Worm (Caenorhabditis elegans) whole organism, mixed stage, embryonic: ENCODE data around the gene F38E1.6.

Experiments used
- M03D4.4 ChIP-seq: sonication (generic microtip); optimal IDR thresholded peaks from 2 replicates; lab custom pipeline; 2017; ENCODE audit warnings: mild to moderate bottlenecking, missing genetic modification characterization, missing compliant biosample characterization
- ceh-83 ChIP-seq: fragments of 200-800 bp; sonication (Bioruptor generic); optimal IDR thresholded peaks from 2 replicates; lab custom pipeline; 2018; ENCODE audit warnings: mild to moderate bottlenecking, missing genetic modification characterization, missing compliant biosample characterization
- ces-1 ChIP-seq: fragments of 150-350 bp; optimal IDR thresholded peaks from 2 replicates; lab custom pipeline; 2014; ENCODE audit warnings: missing biosample characterization, missing genetic modification reagents, missing genetic modification characterization
- elt-1 ChIP-seq: sonication (generic microtip); optimal IDR thresholded peaks from 2 replicates; lab custom pipeline; 2017; ENCODE audit warnings: missing genetic modification characterization, mild to moderate bottlenecking, missing compliant biosample characterization, antibody characterized with exemption, moderate library complexity, borderline replicate concordance; ENCODE audit not compliant: insufficient read depth
- elt-3 ChIP-seq: fragments of 150-350 bp; optimal IDR thresholded peaks from 2 replicates; lab custom pipeline; 2014; ENCODE audit warnings: missing biosample characterization, missing genetic modification characterization
- lin-13 ChIP-seq: fragments of 150-350 bp; optimal IDR thresholded peaks from 2 replicates; lab custom pipeline; 2014; ENCODE audit warnings: missing biosample characterization, missing genetic modification characterization
- nhr-12 ChIP-seq: fragments of 150-350 bp; optimal IDR thresholded peaks from 2 replicates; lab custom pipeline; 2014; ENCODE audit warnings: missing biosample characterization, missing genetic modification characterization
- nhr-237 ChIP-seq: fragments of 150-350 bp; optimal IDR thresholded peaks from 2 replicates; lab custom pipeline; 2014; ENCODE audit warnings: missing biosample characterization, missing genetic modification characterization
- nhr-76 ChIP-seq: sonication (generic microtip); optimal IDR thresholded peaks from 2 replicates; lab custom pipeline; 2017; ENCODE audit warnings: missing biosample characterization, missing genetic modification characterization
- snpc-4 ChIP-seq: fragments of 150-350 bp; optimal IDR thresholded peaks from 2 replicates; lab custom pipeline; 2014; ENCODE audit warnings: missing biosample characterization, missing genetic modification characterization
- sptf-1 ChIP-seq: sonication (generic microtip); optimal IDR thresholded peaks from 2 replicates; lab custom pipeline; 2017; ENCODE audit warnings: mild to moderate bottlenecking, missing genetic modification characterization, moderate library complexity, missing compliant biosample characterization
- unc-62 ChIP-seq: fragments of 150-350 bp; optimal IDR thresholded peaks from 2 replicates; lab custom pipeline; 2014; ENCODE audit warnings: missing biosample characterization, missing genetic modification reagents, missing genetic modification characterization
- ztf-11 ChIP-seq: fragments of 150-350 bp; optimal IDR thresholded peaks from 2 replicates; lab custom pipeline; 2014; ENCODE audit warnings: missing biosample characterization, missing genetic modification characterization

DNA sequence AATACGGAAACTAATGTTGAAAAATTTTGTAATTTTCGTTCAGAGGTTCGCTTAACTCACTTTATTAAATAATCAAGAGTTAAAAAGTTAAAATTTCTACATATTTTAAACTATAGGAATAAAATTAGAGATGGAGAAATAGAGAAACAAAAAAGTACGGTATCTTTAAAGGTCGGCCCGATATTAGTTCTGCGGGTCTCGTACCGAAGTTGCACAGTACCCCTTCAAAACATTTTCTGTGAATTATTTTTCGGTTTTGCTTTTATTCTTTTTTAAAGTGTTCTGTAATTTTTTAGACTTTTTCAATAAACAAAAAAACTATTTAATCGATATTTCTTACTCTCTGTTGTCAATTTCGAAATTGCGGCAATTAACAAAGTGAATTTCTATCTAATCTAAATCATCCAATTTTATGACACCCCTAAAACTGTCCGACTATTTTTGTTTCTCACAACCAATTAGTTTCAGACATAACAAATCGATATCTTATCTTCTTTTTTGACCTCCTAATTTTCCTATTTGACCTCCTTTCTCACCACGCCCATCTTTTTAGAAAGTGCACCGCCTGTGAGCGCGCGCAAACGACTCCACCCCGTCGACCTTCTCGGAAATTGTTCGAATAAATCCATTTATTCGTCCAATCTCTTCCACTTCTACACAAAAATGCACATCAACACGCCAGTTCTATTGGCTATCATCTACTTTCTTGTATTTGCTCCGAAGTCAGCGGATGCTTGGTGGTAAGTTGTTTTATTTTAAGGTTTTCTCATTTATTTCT lies 4.3 kb upstream of the F38E1.6 start, which contains the start of gene mom-2:
- TF ChIP-seq elt-1 (tag; lab: Kevin White, UChicago): no peak
- no peak for TF ChIP-seq lin-13 (tag; lab: Kevin White, UChicago)
- TF ChIP-seq ceh-83 (GFP tag; lab: Kevin White, UChicago): no peak
- no peak for TF ChIP-seq sptf-1 (tag; lab: Kevin White, UChicago)
- no peak for TF ChIP-seq elt-3
- TF ChIP-seq snpc-4 (tag; lab: Kevin White, UChicago): no peak
- TF ChIP-seq nhr-12: no peak
- no peak for TF ChIP-seq nhr-237 (tag; lab: Kevin White, UChicago)
- TF ChIP-seq M03D4.4: no peak
- no peak for TF ChIP-seq ces-1 (GFP tag; lab: Kevin White, UChicago)
- TF ChIP-seq ztf-11 (tag; lab: Kevin White, UChicago): no peak
- TF ChIP-seq nhr-76: no peak
- no peak for TF ChIP-seq unc-62 (GFP tag; lab: Kevin White, UChicago)
